Worm (Caenorhabditis elegans) whole organism, early embryonic: ENCODE measurements around the gene F14H8.8.
"Not testable (repeated sequence)": the region's sequence is repeated elsewhere in the genome, so short reads cannot be mapped to it uniquely, and the experiment has no call there.

Source experiments
- B0310.2 ChIP-seq: sonication (generic microtip); optimal IDR thresholded peaks from 2 replicates; lab custom pipeline; 2016; ENCODE audit warnings: mild to moderate bottlenecking, missing genetic modification characterization, missing compliant biosample characterization
- F13C5.2 ChIP-seq: sonication (generic microtip); optimal IDR thresholded peaks from 2 replicates; lab custom pipeline; 2017; ENCODE audit warnings: mild to moderate bottlenecking, missing genetic modification characterization, inconsistent platforms, missing compliant biosample characterization
- aly-1 ChIP-seq: sonication (generic microtip); optimal IDR thresholded peaks from 2 replicates; lab custom pipeline; 2016; ENCODE audit warnings: missing genetic modification characterization, missing compliant biosample characterization
- ama-1 ChIP-seq: fragments of 150-350 bp; optimal IDR thresholded peaks from 2 replicates; lab custom pipeline; 2014
- ceh-13 ChIP-seq: fragments of 200-800 bp; sonication (Bioruptor generic); optimal IDR thresholded peaks from 2 replicates; lab custom pipeline; 2018; ENCODE audit warnings: mild to moderate bottlenecking, missing genetic modification characterization, missing compliant biosample characterization
- ceh-36 ChIP-seq: sonication (generic microtip); optimal IDR thresholded peaks from 2 replicates; lab custom pipeline; 2016; ENCODE audit warnings: missing genetic modification characterization, inconsistent platforms, missing compliant biosample characterization
- ets-7 ChIP-seq: sonication (generic microtip); optimal IDR thresholded peaks from 2 replicates; lab custom pipeline; 2016; ENCODE audit warnings: missing genotype, missing genetic modification characterization, missing compliant biosample characterization
- flt-1 ChIP-seq: fragments of 200-800 bp; sonication (Bioruptor generic); IDR thresholded peaks from 2 replicates; pipeline ENCODE4 v1.3.6; 2022; ENCODE audit warnings: missing genetic modification characterization, missing compliant biosample characterization
- hmbx-1 ChIP-seq: sonication (generic microtip); optimal IDR thresholded peaks from 2 replicates; lab custom pipeline; 2016; ENCODE audit warnings: mild to moderate bottlenecking, missing genetic modification characterization, missing compliant biosample characterization
- hmg-4 ChIP-seq: fragments of 200-800 bp; sonication (Bioruptor generic); optimal IDR thresholded peaks from 2 replicates; lab custom pipeline; 2018; ENCODE audit warnings: mild to moderate bottlenecking, missing genetic modification characterization, missing compliant biosample characterization
- hnd-1 ChIP-seq: sonication (generic microtip); optimal IDR thresholded peaks from 2 replicates; lab custom pipeline; 2016; ENCODE audit warnings: missing genetic modification characterization, missing compliant biosample characterization
- pes-1 ChIP-seq: fragments of 200-800 bp; sonication (Bioruptor generic); IDR thresholded peaks from 2 replicates; pipeline ENCODE4 v1.3.6; 2022; ENCODE audit warnings: missing genetic modification reagents, missing genetic modification characterization, missing compliant biosample characterization
- scrt-1 ChIP-seq: fragments of 200-800 bp; sonication (Bioruptor generic); IDR thresholded peaks from 2 replicates; pipeline ENCODE4 v1.3.6; 2022; ENCODE audit warnings: missing genetic modification characterization, missing compliant biosample characterization
- sea-1 ChIP-seq: fragments of 200-800 bp; sonication (Bioruptor generic); conservative IDR thresholded peaks from 2 replicates; pipeline ENCODE4 v1.3.6; 2022; ENCODE audit warnings: missing genetic modification characterization, missing compliant biosample characterization
- tbx-11 ChIP-seq: fragments of 200-800 bp; sonication (Bioruptor generic); IDR thresholded peaks from 2 replicates; pipeline ENCODE4 v1.3.6; 2022; ENCODE audit warnings: missing genetic modification characterization, missing compliant biosample characterization
- tbx-37 ChIP-seq: fragments of 200-800 bp; sonication (Bioruptor generic); conservative IDR thresholded peaks from 2 replicates; pipeline ENCODE4 v1.3.6; 2022; ENCODE audit warnings: missing genetic modification reagents, missing genetic modification characterization, missing compliant biosample characterization
- tra-4 ChIP-seq: sonication (generic microtip); optimal IDR thresholded peaks from 2 replicates; lab custom pipeline; 2017; ENCODE audit warnings: missing genetic modification characterization, missing compliant biosample characterization

F14H8.8 gene

DNA sequence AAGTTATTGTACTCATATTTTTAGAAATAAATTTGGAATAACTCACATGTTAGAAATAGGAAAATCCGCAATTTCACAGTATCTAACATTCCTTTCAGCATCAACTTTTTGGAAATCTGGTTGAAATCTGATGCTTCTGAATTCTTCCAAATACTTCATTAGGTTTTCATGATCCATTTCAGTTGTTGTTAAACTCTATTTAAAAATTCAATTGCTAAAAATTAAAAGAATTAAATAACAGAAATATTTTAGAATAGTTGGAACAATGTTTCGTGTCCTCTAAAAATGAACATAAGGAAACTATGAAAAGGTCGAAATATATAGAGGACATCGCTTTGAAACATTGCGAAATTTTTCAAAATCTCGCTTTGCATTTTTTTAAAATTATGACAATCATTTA lies 2.1 kb downstream of the F14H8.8 start, which contains the start of gene cng-1:
TSS of gene cng-1 (minus strand) at position 101 of the 400 bp plus-strand sequence.
- not testable (repeated sequence) for TF ChIP-seq hmbx-1; hmg-4; hnd-1 (tag; lab: Kevin White, UChicago)

DNA sequence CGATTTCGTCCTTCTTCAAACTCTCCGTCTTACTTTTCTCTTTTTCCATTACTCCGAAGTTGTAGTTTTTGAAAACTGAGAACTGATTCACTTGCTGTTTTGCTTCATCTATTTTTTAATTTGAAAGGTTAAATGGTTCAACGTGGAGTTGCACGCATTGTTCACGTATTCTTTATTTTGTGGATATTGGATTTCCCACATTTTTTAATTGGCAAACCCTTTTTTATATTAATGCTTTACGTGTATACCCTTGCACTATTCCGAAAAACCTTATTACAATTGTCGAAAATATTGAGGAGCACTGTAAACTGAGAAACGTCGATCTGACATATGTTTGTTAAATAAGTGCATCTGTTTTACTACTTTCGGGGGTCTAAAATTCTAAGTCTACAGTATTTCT lies 7.5 kb downstream of the F14H8.8 start, which contains the start of gene melo-3:
TSS of gene melo-3 (minus strand) at position 101 of the 400 bp plus-strand sequence.
- TF ChIP-seq tbx-11 (GFP tag; lab: Robert Waterston, UW); hmbx-1; ets-7 (tag; lab: Kevin White, UChicago): not testable (repeated sequence)

DNA sequence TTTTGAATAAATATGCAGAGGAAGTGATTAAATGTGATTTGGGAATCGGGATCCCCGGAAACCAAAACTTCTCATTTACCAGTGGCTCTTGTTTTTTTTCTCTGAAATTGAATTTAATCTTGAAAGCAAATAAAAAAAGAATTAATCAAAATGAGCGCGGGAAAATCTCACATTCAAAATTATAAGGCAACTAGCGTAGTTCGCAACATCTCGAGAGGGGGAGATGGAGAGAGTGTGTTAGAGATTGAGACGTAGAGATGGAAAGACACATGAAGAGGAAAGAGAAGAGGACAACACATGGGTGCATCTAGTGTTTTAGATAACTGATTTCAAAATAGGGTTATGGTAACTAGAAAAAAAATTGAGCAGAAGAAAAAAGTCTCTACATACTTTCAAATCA lies 18.8 kb downstream of the F14H8.8 start, which contains the start of gene sdc-3:
TSS of gene sdc-3 (minus strand) at position 101 of the 400 bp plus-strand sequence.
- no peak for TF ChIP-seq tra-4 (tag; lab: Kevin White, UChicago)
- TF ChIP-seq ama-1 (lab: Kevin White, UChicago), result no peak
- no peak for TF ChIP-seq pes-1 (GFP tag; lab: Robert Waterston, UW)
- no peak for TF ChIP-seq sea-1 (GFP tag; lab: Robert Waterston, UW)
- TF ChIP-seq aly-1 (tag; lab: Kevin White, UChicago), result no peak
- TF ChIP-seq ceh-36 (tag; lab: Kevin White, UChicago), result no peak
- TF ChIP-seq B0310.2 (tag; lab: Kevin White, UChicago), result no peak
- no peak for TF ChIP-seq hnd-1 (tag; lab: Kevin White, UChicago)
- no peak for TF ChIP-seq scrt-1 (GFP tag; lab: Robert Waterston, UW)
- no peak for TF ChIP-seq F13C5.2 (tag; lab: Kevin White, UChicago)
- no peak for TF ChIP-seq hmbx-1
- no peak for TF ChIP-seq ceh-13 (GFP tag; lab: Kevin White, UChicago)
- no peak for TF ChIP-seq tbx-11 (GFP tag; lab: Robert Waterston, UW)
- TF ChIP-seq hmg-4, result no peak
- no peak for TF ChIP-seq flt-1 (GFP tag; lab: Robert Waterston, UW)
- TF ChIP-seq tbx-37, result no peak
- TF ChIP-seq ets-7 (tag; lab: Kevin White, UChicago), result no peak

DNA sequence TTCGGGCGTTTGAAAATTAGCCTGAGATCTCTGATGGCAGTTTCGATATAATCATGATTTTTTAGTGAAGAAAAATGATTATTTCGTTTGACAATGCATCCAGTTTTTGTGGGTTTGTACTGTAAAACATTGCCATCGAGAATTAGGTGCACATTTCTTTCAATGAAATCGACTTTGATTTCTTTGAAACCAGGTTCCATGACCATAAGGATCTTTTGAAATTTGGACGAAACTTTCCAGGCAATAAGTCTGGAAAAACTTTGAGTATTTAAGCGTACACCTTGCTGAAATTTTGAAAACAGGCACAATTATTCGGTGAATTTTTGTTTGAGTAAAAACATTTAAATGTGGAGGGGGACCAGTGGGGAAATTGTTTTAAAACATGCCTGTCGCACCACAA lies 22.5 kb downstream of the F14H8.8 start:
- TF ChIP-seq B0310.2 (tag; lab: Kevin White, UChicago) (no peak), aly-1 (tag; lab: Kevin White, UChicago) (no peak), F13C5.2 (tag; lab: Kevin White, UChicago) (no peak), ets-7 (tag; lab: Kevin White, UChicago) (no peak), ama-1 (lab: Kevin White, UChicago) (no peak), scrt-1 (GFP tag; lab: Robert Waterston, UW) (no peak), hmbx-1 (no peak), hnd-1 (tag; lab: Kevin White, UChicago) (no peak), pes-1 (GFP tag; lab: Robert Waterston, UW) (no peak), hmg-4 (no peak), ceh-13 (GFP tag; lab: Kevin White, UChicago) (no peak), tbx-37 (no peak), sea-1 (GFP tag; lab: Robert Waterston, UW) (no peak), tbx-11 (GFP tag; lab: Robert Waterston, UW) (no peak)

DNA sequence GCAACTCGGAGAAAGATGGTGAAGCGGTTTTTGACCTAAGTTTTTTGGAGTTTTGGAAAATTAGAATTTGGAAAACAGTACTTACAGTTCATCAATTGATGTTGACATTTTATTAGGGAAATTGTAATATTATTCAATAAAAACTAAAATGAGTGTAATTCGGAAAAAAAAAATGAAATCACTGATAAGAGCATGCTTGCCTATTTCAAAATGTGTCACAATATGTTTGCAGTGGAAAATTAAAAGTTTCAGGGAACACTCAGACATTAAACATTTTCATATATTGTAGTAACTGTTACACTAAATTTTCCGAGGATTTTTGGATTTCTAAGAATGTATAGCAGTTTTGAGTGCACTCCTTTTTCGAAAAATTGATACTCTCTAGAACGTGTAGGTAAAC lies 23.1 kb downstream of the F14H8.8 start, which contains the start of the genes fbxa-82 and C25D7.5:
TSS of gene fbxa-82 (minus strand) at position 163 of the 400 bp plus-strand sequence.
TSS of gene C25D7.5 (plus strand) at position 283 of the 400 bp plus-strand sequence.
- TF ChIP-seq ets-7 (tag; lab: Kevin White, UChicago) (no peak), sea-1 (GFP tag; lab: Robert Waterston, UW) (no peak), hmg-4 (no peak), flt-1 (GFP tag; lab: Robert Waterston, UW) (no peak), ceh-13 (GFP tag; lab: Kevin White, UChicago) (no peak)

DNA sequence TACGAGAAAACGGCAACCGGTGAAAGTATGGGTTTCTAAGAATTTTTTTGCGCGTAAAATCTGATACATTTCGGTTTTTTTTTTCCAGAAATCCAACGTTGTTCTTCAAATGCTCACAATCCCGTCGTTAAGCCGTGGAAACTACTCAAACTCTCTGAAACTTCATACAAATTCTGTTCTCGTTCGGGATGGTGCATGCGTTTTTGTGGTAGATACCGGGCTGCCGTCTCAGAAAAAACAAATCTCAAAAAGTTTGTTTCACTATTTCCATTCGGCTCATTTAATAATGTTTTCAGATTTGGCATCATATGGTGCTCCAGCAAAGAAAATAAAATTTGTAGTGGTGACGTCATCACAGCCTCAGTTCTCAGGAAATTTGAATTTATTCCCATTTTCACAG lies 25.5 kb downstream of the F14H8.8 start:
- no peak for TF ChIP-seq hmbx-1
- TF ChIP-seq tbx-37, result no peak
- no peak for TF ChIP-seq ceh-36 (tag; lab: Kevin White, UChicago)
- TF ChIP-seq aly-1 (tag; lab: Kevin White, UChicago), result no peak
- no peak for TF ChIP-seq ets-7 (tag; lab: Kevin White, UChicago)
- TF ChIP-seq tbx-11 (GFP tag; lab: Robert Waterston, UW), result no peak
- TF ChIP-seq B0310.2 (tag; lab: Kevin White, UChicago), result no peak
- TF ChIP-seq pes-1 (GFP tag; lab: Robert Waterston, UW), result no peak
- no peak for TF ChIP-seq ceh-13 (GFP tag; lab: Kevin White, UChicago)
- no peak for TF ChIP-seq ama-1 (lab: Kevin White, UChicago)
- TF ChIP-seq hmg-4, result no peak
- TF ChIP-seq F13C5.2 (tag; lab: Kevin White, UChicago), result no peak
- no peak for TF ChIP-seq scrt-1 (GFP tag; lab: Robert Waterston, UW)
- TF ChIP-seq tra-4 (tag; lab: Kevin White, UChicago), result no peak
- TF ChIP-seq flt-1 (GFP tag; lab: Robert Waterston, UW), result no peak
- TF ChIP-seq hnd-1 (tag; lab: Kevin White, UChicago), result no peak
- no peak for TF ChIP-seq sea-1 (GFP tag; lab: Robert Waterston, UW)

DNA sequence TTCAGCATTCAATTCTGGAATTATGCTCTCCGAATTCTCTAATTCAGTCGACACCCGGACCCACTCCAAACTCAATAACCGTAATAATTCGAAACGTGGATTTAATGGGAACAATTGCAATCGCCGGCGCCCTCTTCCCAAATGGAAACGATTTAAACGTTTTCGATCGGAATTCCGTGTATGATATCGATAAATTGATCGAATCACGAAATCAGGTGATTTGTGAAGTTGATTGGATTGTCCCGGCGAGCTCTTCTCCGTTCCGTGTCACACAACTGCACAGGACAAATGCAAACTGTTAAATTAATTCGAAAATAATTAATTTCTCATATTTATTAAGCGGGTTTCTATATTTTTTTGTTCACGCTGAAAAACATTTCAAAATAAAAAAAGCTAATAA lies 26.6 kb downstream of the F14H8.8 start, which contains the start of gene C25D7.16:
TSS of gene C25D7.16 (plus strand) at position 301 of the 400 bp plus-strand sequence.
- TF ChIP-seq ets-7 (tag; lab: Kevin White, UChicago) (no peak), aly-1 (tag; lab: Kevin White, UChicago) (no peak), flt-1 (GFP tag; lab: Robert Waterston, UW) (no peak), B0310.2 (tag; lab: Kevin White, UChicago) (no peak), F13C5.2 (tag; lab: Kevin White, UChicago) (no peak), ama-1 (lab: Kevin White, UChicago) (no peak)
